Worm (Caenorhabditis elegans) whole organism, L4 larva: ENCODE data around the gene F28F9.3.

Experiments
- F49E8.2 ChIP-seq: sonication (generic microtip); optimal IDR thresholded peaks from 2 replicates; lab custom pipeline; 2016; ENCODE audit warnings: missing compliant biosample characterization, mild to moderate bottlenecking, missing genetic modification characterization, borderline replicate concordance
- Y105C5A.15 ChIP-seq: fragments of 200-800 bp; sonication (Bioruptor generic); IDR thresholded peaks from 2 replicates; pipeline ENCODE4 v1.3.6; 2022; ENCODE audit warnings: missing genetic modification characterization, missing compliant biosample characterization
- lin-39 ChIP-seq: fragments of 150-350 bp; optimal IDR thresholded peaks from 2 replicates; lab custom pipeline; 2014; ENCODE audit warnings: missing biosample characterization, missing genetic modification reagents, missing genetic modification characterization
- lsy-2 ChIP-seq, 2 experiments: fragments of 150-350 bp in 1 of 2; sonication (generic microtip) in 1 of 2; optimal IDR thresholded peaks; 2 replicates each; lab custom pipeline; 2014 to 2017; ENCODE audit warnings: missing biosample characterization in 2 of 2, missing genetic modification characterization in 2 of 2
- madf-5 ChIP-seq, 2 experiments: fragments of 200-800 bp; sonication (Bioruptor generic); IDR thresholded peaks; 2 replicates each; pipeline ENCODE4 v1.3.6; 2022; ENCODE audit warnings: missing compliant biosample characterization in 2 of 2, missing genetic modification characterization in 2 of 2
- unc-39 ChIP-seq: sonication (generic microtip); optimal IDR thresholded peaks from 2 replicates; lab custom pipeline; 2017; ENCODE audit warnings: missing biosample characterization, missing genetic modification characterization
- zfp-2 ChIP-seq: sonication (generic microtip); optimal IDR thresholded peaks from 2 replicates; lab custom pipeline; 2016; ENCODE audit warnings: mild to moderate bottlenecking, missing genetic modification characterization, missing compliant biosample characterization

DNA sequence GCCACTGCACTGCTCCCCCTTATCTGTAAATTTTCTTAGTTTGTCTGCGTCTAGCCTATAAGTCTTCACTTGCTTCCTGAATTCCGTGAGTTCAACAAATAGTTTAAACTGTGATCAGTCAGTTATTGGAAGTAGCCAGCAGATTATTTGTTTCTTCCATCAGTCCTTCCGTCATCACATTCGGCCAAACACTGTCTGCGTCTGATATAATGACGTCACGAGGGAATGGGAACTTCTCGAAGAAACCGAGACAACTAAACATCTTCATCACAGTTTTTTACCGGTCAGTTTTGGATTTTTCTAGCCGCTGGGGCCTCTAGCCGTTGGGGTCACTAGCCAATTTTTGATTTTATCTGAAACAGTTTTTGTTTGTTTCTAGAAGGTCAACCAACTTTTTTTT, 39.3 kb downstream of the F28F9.3 start:
- no peak for TF ChIP-seq unc-39 (tag; lab: Kevin White, UChicago)
- no peak for TF ChIP-seq lsy-2 (tag; optimal IDR thresholded peaks at IDR 0.05; lab: Kevin White, UChicago)
- TF ChIP-seq zfp-2 (tag; lab: Kevin White, UChicago) = no peak
- no peak for TF ChIP-seq F49E8.2 (tag; lab: Kevin White, UChicago)
- TF ChIP-seq lin-39 (tag; lab: Kevin White, UChicago) = no peak
- no peak for TF ChIP-seq madf-5 (GFP tag; IDR thresholded peaks at IDR 0.05; lab: Robert Waterston, UW)
- TF ChIP-seq Y105C5A.15 (GFP tag; lab: Robert Waterston, UW) = no peak
